Worm (Caenorhabditis elegans): ENCODE measurements around the gene C28G1.6.

C28G1.6 gene

ce11 chrX:8800983-8801382 lies 30.1 kb downstream of the C28G1.6 start:
- TF ChIP-seq unc-62 (GFP tag; optimal IDR thresholded peaks at IDR 0.05) (no peak), nhr-12 (tag; optimal IDR thresholded peaks at IDR 0.05) (no peak), alr-1 (tag; optimal IDR thresholded peaks at IDR 0.05; ENCODE audit: borderline replicate concordance) (no peak), nhr-76 (tag; optimal IDR thresholded peaks at IDR 0.05) (no peak), dsc-1 (tag; optimal IDR thresholded peaks at IDR 0.05) (peak; percentile 75), nhr-84 (tag; optimal IDR thresholded peaks at IDR 0.05) (no peak), zag-1 (tag; optimal IDR thresholded peaks at IDR 0.05) (no peak), jun-1 (tag; optimal IDR thresholded peaks at IDR 0.05) (no peak), lin-39 (tag; optimal IDR thresholded peaks at IDR 0.05) (no peak), ceh-88 (GFP tag; IDR thresholded peaks at IDR 0.05) (no peak), tlp-1 (tag; optimal IDR thresholded peaks at IDR 0.05) (no peak), swsn-7 (tag; optimal IDR thresholded peaks at IDR 0.05) (peak; percentile 33), Y116A8C.19 (tag; optimal IDR thresholded peaks at IDR 0.05; ENCODE audit: borderline replicate concordance) (no peak), ztf-4 (tag; optimal IDR thresholded peaks at IDR 0.05) (peak; percentile 21), irx-1 (tag; optimal IDR thresholded peaks at IDR 0.05) (no peak), xbp-1 (tag; optimal IDR thresholded peaks at IDR 0.05) (no peak), ceh-82 (tag; optimal IDR thresholded peaks at IDR 0.05) (no peak), nhr-47 (tag; optimal IDR thresholded peaks at IDR 0.05) (peak; percentile 56), aha-1 (tag; optimal IDR thresholded peaks at IDR 0.05) (no peak), mab-9 (GFP tag; IDR thresholded peaks at IDR 0.05) (no peak), ets-5 (GFP tag; IDR thresholded peaks at IDR 0.05) (no peak), elt-3 (tag; optimal IDR thresholded peaks at IDR 0.05) (no peak), nhr-19 (GFP tag; conservative IDR thresholded peaks at IDR 0.05) (no peak), hpl-2 (GFP tag; optimal IDR thresholded peaks at IDR 0.05) (no peak), dpl-1 (GFP tag; optimal IDR thresholded peaks at IDR 0.05) (no peak), ceh-8 (GFP tag; optimal IDR thresholded peaks at IDR 0.05) (peak; percentile 15), nhr-237 (tag; optimal IDR thresholded peaks at IDR 0.05) (no peak), C04F5.9 (tag; optimal IDR thresholded peaks at IDR 0.05) (no peak), pag-3 (tag; optimal IDR thresholded peaks at IDR 0.05; ENCODE audit: borderline replicate concordance, insufficient read depth) (no peak), sox-4 (tag; optimal IDR thresholded peaks at IDR 0.05) (no peak), ces-1 (GFP tag; optimal IDR thresholded peaks at IDR 0.05) (peak; percentile 72), ztf-11 (tag; optimal IDR thresholded peaks at IDR 0.05) (no peak), C34B4.2 (tag; optimal IDR thresholded peaks at IDR 0.05) (no peak), lin-35 (GFP tag; optimal IDR thresholded peaks at IDR 0.05) (no peak), nhr-28 (tag; optimal IDR thresholded peaks at IDR 0.05) (no peak), nhr-71 (tag; optimal IDR thresholded peaks at IDR 0.05) (peak; percentile 55), mep-1 (tag; optimal IDR thresholded peaks at IDR 0.05) (no peak), grh-1 (GFP tag; IDR thresholded peaks at IDR 0.05) (no peak), lin-14 (GFP tag; optimal IDR thresholded peaks at IDR 0.05) (peak; percentile 76), unc-98 (GFP tag; IDR thresholded peaks at IDR 0.05) (no peak), hlh-4 (tag; optimal IDR thresholded peaks at IDR 0.05) (no peak), fkh-8 (tag; optimal IDR thresholded peaks at IDR 0.05) (peak; percentile 18), egl-13 (tag; optimal IDR thresholded peaks at IDR 0.05) (peak; percentile 85), F16B12.6 (tag; optimal IDR thresholded peaks at IDR 0.05) (no peak), aly-2 (tag; optimal IDR thresholded peaks at IDR 0.05) (no peak), pax-3 (tag; optimal IDR thresholded peaks at IDR 0.05) (peak; percentile 28), tbx-2 (tag; optimal IDR thresholded peaks at IDR 0.05) (no peak), efl-1 (optimal IDR thresholded peaks at IDR 0.05) (no peak), efl-1 (GFP tag; optimal IDR thresholded peaks at IDR 0.05 in 1 of 2) (no peak), nhr-11 (tag; optimal IDR thresholded peaks at IDR 0.05) (no peak), efl-3 (GFP tag; optimal IDR thresholded peaks at IDR 0.05) (no peak), ama-1 (optimal IDR thresholded peaks at IDR 0.05) (no peak), ceh-63 (GFP tag; optimal IDR thresholded peaks at IDR 0.05) (no peak), lin-15B (tag; optimal IDR thresholded peaks at IDR 0.05) (no peak), skn-1 (tag; optimal IDR thresholded peaks at IDR 0.05) (no peak)
